Worm (Caenorhabditis elegans) whole organism, midembryonic: Measurements from ENCODE around the gene K03B8.4.
"Not testable (repeated sequence)": the region's sequence is repeated elsewhere in the genome, so short reads cannot be mapped to it uniquely, and the experiment has no call there.

Experiments
- T22C8.4 ChIP-seq: fragments of 200-800 bp; sonication (Bioruptor generic); IDR thresholded peaks from 2 replicates; pipeline ENCODE4 v1.3.6; 2022; ENCODE audit warnings: missing genetic modification characterization, missing compliant biosample characterization
- cog-1 ChIP-seq: sonication (generic microtip); optimal IDR thresholded peaks from 2 replicates; lab custom pipeline; 2016; ENCODE audit warnings: missing genetic modification characterization, missing compliant biosample characterization
- flt-1 ChIP-seq: fragments of 200-800 bp; sonication (Bioruptor generic); IDR thresholded peaks from 2 replicates; pipeline ENCODE4 v1.3.6; 2022; ENCODE audit warnings: missing genetic modification characterization, missing compliant biosample characterization
- klf-2 ChIP-seq: fragments of 200-800 bp; sonication (Bioruptor generic); conservative IDR thresholded peaks from 2 replicates; pipeline ENCODE4 v1.3.6; 2022; ENCODE audit warnings: missing genetic modification reagents, missing genetic modification characterization, missing compliant biosample characterization
- med-1 ChIP-seq: sonication (generic microtip); optimal IDR thresholded peaks from 2 replicates; lab custom pipeline; 2017; ENCODE audit warnings: missing genetic modification characterization, mild to moderate bottlenecking, missing compliant biosample characterization, antibody characterized with exemption, missing genetic modification reagents; ENCODE audit not compliant: insufficient read depth
- ref-1 ChIP-seq: fragments of 200-800 bp; sonication (Bioruptor generic); conservative IDR thresholded peaks from 2 replicates; pipeline ENCODE4 v1.3.6; 2022; ENCODE audit warnings: missing genetic modification reagents, missing genetic modification characterization, missing compliant biosample characterization
- tab-1 ChIP-seq: fragments of 200-800 bp; sonication (Bioruptor generic); IDR thresholded peaks from 2 replicates; pipeline ENCODE4 v1.3.6; 2022; ENCODE audit warnings: missing genetic modification characterization, missing compliant biosample characterization
- ztf-23 ChIP-seq: fragments of 200-800 bp; sonication (Bioruptor generic); IDR thresholded peaks from 2 replicates; pipeline ENCODE4 v1.3.6; 2022; ENCODE audit warnings: missing genetic modification reagents, missing genetic modification characterization, missing compliant biosample characterization
- ztf-29 ChIP-seq: fragments of 200-800 bp; sonication (Bioruptor generic); IDR thresholded peaks from 2 replicates; pipeline ENCODE4 v1.3.6; 2022; ENCODE audit warnings: missing genetic modification reagents, missing genetic modification characterization, missing compliant biosample characterization

The K03B8.4 gene

ce11 chrV:11412125-11412524, 17.2 kb upstream of the K03B8.4 start:
- no peak for TF ChIP-seq tab-1 (GFP tag; lab: Robert Waterston, UW)
- 0 out of 2 replicates have a peak, but pooled peaks have one; percentile 32 for TF ChIP-seq ref-1 (GFP tag; lab: Robert Waterston, UW)
- TF ChIP-seq ztf-23 (GFP tag; lab: Robert Waterston, UW): 0 out of 2 replicates have a peak, but pooled peaks have one; percentile 20

DNA sequence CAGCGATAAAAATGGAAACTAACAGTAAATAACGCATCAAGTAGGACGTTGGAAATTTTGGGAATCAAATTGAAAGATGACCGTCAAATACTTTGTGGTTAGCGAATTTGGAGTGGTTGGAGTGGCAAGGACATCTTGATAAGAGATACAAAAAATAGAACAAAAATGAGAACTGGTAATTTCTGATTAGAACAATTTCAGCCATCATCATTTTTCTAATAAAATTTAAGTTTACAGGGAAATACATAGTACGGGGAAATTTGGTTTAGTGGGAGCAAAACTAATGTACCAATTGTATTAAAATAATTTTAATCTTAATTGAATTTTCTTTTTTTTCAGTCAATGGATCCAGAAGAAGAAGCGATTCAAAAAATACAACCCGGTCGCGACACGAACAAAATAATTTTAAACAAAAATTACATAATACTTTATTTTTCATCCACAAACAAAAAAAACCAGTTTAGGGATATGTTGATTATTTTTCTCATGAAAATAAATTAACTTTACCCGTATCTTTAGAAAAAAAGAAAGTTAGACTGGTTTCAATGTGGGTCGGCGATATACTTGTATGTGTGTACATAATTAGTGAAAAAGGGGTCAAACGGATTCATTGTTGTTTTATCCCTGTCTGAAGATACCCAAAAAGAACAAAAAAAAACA, 16.1 kb upstream of the K03B8.4 start, which contains the start of the genes K03B8.8 and grl-3:
TSS of gene K03B8.8 (minus strand) at position 101 of the 660 bp plus-strand sequence.
TSS of gene grl-3 (plus strand) at position 610 of the 660 bp plus-strand sequence.
- TF ChIP-seq ztf-23 (GFP tag; lab: Robert Waterston, UW) (no peak), med-1 (GFP tag; lab: Kevin White, UChicago) (no peak), T22C8.4 (GFP tag; lab: Robert Waterston, UW) (no peak), ref-1 (GFP tag; lab: Robert Waterston, UW) (no peak), flt-1 (GFP tag; lab: Robert Waterston, UW) (no peak), klf-2 (GFP tag; lab: Robert Waterston, UW) (no peak), tab-1 (GFP tag; lab: Robert Waterston, UW) (no peak), cog-1 (no peak), ztf-29 (GFP tag; lab: Robert Waterston, UW) (no peak)

DNA sequence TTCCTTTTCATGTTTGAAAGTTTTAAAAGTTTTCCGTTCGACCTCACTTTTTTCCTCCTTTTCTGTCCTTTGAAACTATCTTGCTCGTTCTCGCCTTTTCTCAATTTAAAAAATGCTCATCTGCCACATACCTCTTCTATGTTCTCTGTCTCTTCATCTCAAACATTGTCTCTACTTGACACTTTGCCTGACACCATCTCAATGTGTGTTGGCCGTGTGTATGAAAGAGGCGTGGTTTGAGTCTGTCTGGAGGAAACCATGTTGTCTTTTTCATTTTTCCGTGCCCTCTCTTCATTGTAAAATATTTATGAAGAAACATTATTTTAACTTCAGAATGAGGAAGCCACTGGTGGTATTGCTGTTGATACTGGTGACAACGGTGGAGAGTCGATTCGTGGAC, 12.3 kb upstream of the K03B8.4 start, which contains the start of gene K03B8.6:
TSS of gene K03B8.6 (plus strand) at position 334 of the 400 bp plus-strand sequence.
- TF ChIP-seq cog-1 (no peak), ztf-23 (GFP tag; lab: Robert Waterston, UW) (no peak), tab-1 (GFP tag; lab: Robert Waterston, UW) (no peak), flt-1 (GFP tag; lab: Robert Waterston, UW) (no peak), klf-2 (GFP tag; lab: Robert Waterston, UW) (no peak), med-1 (GFP tag; lab: Kevin White, UChicago) (no peak), T22C8.4 (GFP tag; lab: Robert Waterston, UW) (no peak), ref-1 (GFP tag; lab: Robert Waterston, UW) (no peak), ztf-29 (GFP tag; lab: Robert Waterston, UW) (no peak)

ce11 chrV:11403702-11404101, 8.8 kb upstream of the K03B8.4 start:
- no peak for TF ChIP-seq ztf-23 (GFP tag; lab: Robert Waterston, UW)
- no peak for TF ChIP-seq ztf-29 (GFP tag; lab: Robert Waterston, UW)
- TF ChIP-seq tab-1 (GFP tag; lab: Robert Waterston, UW): no peak
- no peak for TF ChIP-seq cog-1

DNA sequence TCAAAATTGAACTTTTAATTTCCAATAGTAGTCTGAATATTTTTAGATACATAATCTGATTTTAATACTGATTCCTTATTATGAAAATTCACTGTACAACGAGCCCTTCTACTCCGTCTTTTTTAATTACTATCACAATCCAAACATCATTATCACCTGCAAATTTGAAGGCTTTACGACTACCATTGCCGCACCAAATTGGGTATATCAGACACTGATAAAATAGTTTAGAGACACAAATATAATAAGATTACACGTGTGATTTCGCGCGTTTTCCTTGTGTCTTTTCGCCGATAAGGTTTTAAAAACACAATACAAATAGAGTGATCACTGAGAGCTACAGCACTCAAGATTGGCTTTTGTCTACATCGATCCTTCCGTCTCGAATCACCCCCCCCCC, 8.1 kb upstream of the K03B8.4 start:
- TF ChIP-seq ztf-23 (GFP tag; lab: Robert Waterston, UW) (no peak), tab-1 (GFP tag; lab: Robert Waterston, UW) (no peak), T22C8.4 (GFP tag; lab: Robert Waterston, UW) (no peak), ref-1 (GFP tag; lab: Robert Waterston, UW) (no peak), cog-1 (no peak), med-1 (GFP tag; lab: Kevin White, UChicago) (no peak), klf-2 (GFP tag; lab: Robert Waterston, UW) (no peak), flt-1 (GFP tag; lab: Robert Waterston, UW) (no peak), ztf-29 (GFP tag; lab: Robert Waterston, UW) (no peak)

- no peak for TF ChIP-seq T22C8.4 (GFP tag; lab: Robert Waterston, UW)
Measured at ce11 chrV:11402610-11403009, 7.7 kb upstream of the K03B8.4 start, which contains the start of gene nas-19. TSS of gene nas-19 (minus strand) at chrV:11402710.

ce11 chrV:11398616-11399015, 3.7 kb upstream of the K03B8.4 start, which contains the start of gene nas-17:
TSS of gene nas-17 (plus strand) at chrV:11398916.
- TF ChIP-seq klf-2 (GFP tag; lab: Robert Waterston, UW): no peak
- TF ChIP-seq ref-1 (GFP tag; lab: Robert Waterston, UW): no peak
- TF ChIP-seq tab-1 (GFP tag; lab: Robert Waterston, UW): no peak
- TF ChIP-seq cog-1: no peak
- no peak for TF ChIP-seq T22C8.4 (GFP tag; lab: Robert Waterston, UW)
- TF ChIP-seq med-1 (GFP tag; lab: Kevin White, UChicago): no peak
- no peak for TF ChIP-seq flt-1 (GFP tag; lab: Robert Waterston, UW)

DNA sequence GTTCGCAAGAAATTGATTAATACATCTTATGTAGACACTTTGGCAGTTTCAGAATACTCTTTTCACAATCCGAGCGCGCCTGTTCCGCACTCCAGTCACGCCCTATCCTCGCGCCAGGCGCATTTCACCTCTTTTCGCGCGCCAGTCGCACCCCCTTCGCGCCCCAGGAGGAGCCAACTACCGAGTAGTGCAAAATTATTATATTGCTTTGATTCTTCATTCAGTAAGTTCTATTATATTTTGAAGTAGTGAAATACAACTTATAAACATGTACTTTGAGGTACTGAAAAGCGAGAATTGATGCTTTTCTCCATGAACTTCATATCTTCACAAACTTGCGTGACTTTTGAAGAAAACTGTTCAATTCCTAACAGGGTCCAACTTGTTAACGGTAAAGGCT, 1.2 kb upstream of the K03B8.4 start, which contains the start of gene nas-18:
TSS of gene nas-18 (plus strand) at position 301 of the 400 bp plus-strand sequence.
- not testable (repeated sequence) for TF ChIP-seq klf-2, ztf-23, flt-1 (GFP tag; lab: Robert Waterston, UW)

ce11 chrV:11392020-11392419, 2.9 kb downstream of the K03B8.4 start, which contains the start of gene nas-16:
TSS of gene nas-16 (plus strand) at chrV:11392320.
- no peak for TF ChIP-seq ref-1 (GFP tag; lab: Robert Waterston, UW)
- no peak for TF ChIP-seq cog-1
- no peak for TF ChIP-seq ztf-29 (GFP tag; lab: Robert Waterston, UW)
- no peak for TF ChIP-seq ztf-23 (GFP tag; lab: Robert Waterston, UW)
- no peak for TF ChIP-seq T22C8.4 (GFP tag; lab: Robert Waterston, UW)
- no peak for TF ChIP-seq klf-2 (GFP tag; lab: Robert Waterston, UW)

- TF ChIP-seq cog-1: no peak
- TF ChIP-seq klf-2 (GFP tag; lab: Robert Waterston, UW): no peak
- no peak for TF ChIP-seq ref-1 (GFP tag; lab: Robert Waterston, UW)
- TF ChIP-seq ztf-23 (GFP tag; lab: Robert Waterston, UW): no peak
- TF ChIP-seq flt-1 (GFP tag; lab: Robert Waterston, UW): no peak
- TF ChIP-seq T22C8.4 (GFP tag; lab: Robert Waterston, UW): no peak
- no peak for TF ChIP-seq tab-1 (GFP tag; lab: Robert Waterston, UW)
- no peak for TF ChIP-seq med-1 (GFP tag; lab: Kevin White, UChicago)
- TF ChIP-seq ztf-29 (GFP tag; lab: Robert Waterston, UW): no peak
Measured at ce11 chrV:11390394-11390793, 4.5 kb downstream of the K03B8.4 start, which contains the start of the genes K03B8.11 and K03B8.14. TSS of gene K03B8.11 (minus strand) at chrV:11390494. TSS of gene K03B8.14 (plus strand) at chrV:11390503.
